Fruit fly (Drosophila melanogaster) whole organism, embryonic: ENCODE data around the gene CG3630.

ENCODE experiments used
- Atf-2 ChIP-seq: fragments of 200-800 bp; sonication (Bioruptor generic); optimal IDR thresholded peaks from 2 replicates; lab custom pipeline; 2016; ENCODE audit warnings: missing biosample characterization, missing genetic modification characterization
- Atf6 ChIP-seq: fragments of 200-800 bp; sonication (Bioruptor generic); IDR thresholded peaks from 2 replicates; pipeline ENCODE4 v1.3.6; 2022; ENCODE audit warnings: missing biosample characterization, missing genetic modification characterization
- Awh ChIP-seq: fragments of 200-800 bp; sonication (Bioruptor generic); IDR thresholded peaks from 2 replicates; pipeline ENCODE4, ENCODE4 v1.3.6; 2022; ENCODE audit warnings: missing biosample characterization, missing genetic modification characterization
- BEAF-32 ChIP-seq: fragments of 200-800 bp; sonication (Bioruptor generic); optimal IDR thresholded peaks from 3 replicates; lab custom pipeline; 2017; ENCODE audit warnings: missing biosample characterization, missing genetic modification characterization, mild to moderate bottlenecking, moderate library complexity, missing genetic modification reagents
- CG10543 ChIP-seq: fragments of 200-800 bp; sonication (Bioruptor generic); optimal IDR thresholded peaks from 3 replicates; lab custom pipeline; 2017; ENCODE audit warnings: missing biosample characterization, mild to moderate bottlenecking, missing genetic modification characterization, moderate library complexity
- CG14710 ChIP-seq: fragments of 200-800 bp; sonication (Bioruptor generic); optimal IDR thresholded peaks from 3 replicates; lab custom pipeline; 2019; ENCODE audit warnings: missing biosample characterization, mild to moderate bottlenecking, missing genetic modification characterization, moderate library complexity
- CG1647 ChIP-seq: fragments of 200-800 bp; sonication (Bioruptor generic); optimal IDR thresholded peaks from 3 replicates; lab custom pipeline; 2016; ENCODE audit warnings: missing biosample characterization, missing genetic modification characterization
- CG16863 ChIP-seq: fragments of 200-800 bp; sonication (Bioruptor generic); optimal IDR thresholded peaks from 3 replicates; lab custom pipeline; 2016; ENCODE audit warnings: missing biosample characterization, missing genetic modification characterization
- CG18599 ChIP-seq: fragments of 200-800 bp; sonication (Bioruptor generic); optimal IDR thresholded peaks from 3 replicates; lab custom pipeline; 2017; ENCODE audit warnings: missing biosample characterization, missing genetic modification characterization, mild to moderate bottlenecking, moderate library complexity, missing genetic modification reagents
- CG2129 ChIP-seq: fragments of 200-800 bp; sonication (Bioruptor generic); IDR thresholded peaks from 2 replicates; pipeline ENCODE4 v1.3.6; 2022; ENCODE audit warnings: missing biosample characterization, missing genetic modification characterization; ENCODE audit not compliant: partially characterized antibody
- CG3065 ChIP-seq: fragments of 200-800 bp; sonication (Bioruptor generic); optimal IDR thresholded peaks from 2 replicates; lab custom pipeline; 2016; ENCODE audit warnings: missing biosample characterization, missing genetic modification characterization
- CG33557 ChIP-seq: fragments of 200-800 bp; sonication (Bioruptor generic); optimal IDR thresholded peaks from 2 replicates; lab custom pipeline; 2019; ENCODE audit warnings: missing biosample characterization, mild to moderate bottlenecking, missing genetic modification characterization, moderate library complexity
- CG3726 ChIP-seq: fragments of 200-800 bp; sonication (Bioruptor generic); IDR thresholded peaks from 3 replicates; pipeline ENCODE4, ENCODE4 v1.3.6; 2022; ENCODE audit warnings: missing biosample characterization, missing genetic modification characterization
- CG4730 ChIP-seq: fragments of 200-800 bp; sonication (Bioruptor generic); IDR thresholded peaks from 2 replicates; pipeline ENCODE4 v1.3.6; 2022; ENCODE audit warnings: missing biosample characterization, missing genetic modification characterization
- CG7556 ChIP-seq: fragments of 200-800 bp; sonication (Bioruptor generic); optimal IDR thresholded peaks from 2 replicates; lab custom pipeline; 2017; ENCODE audit warnings: missing biosample characterization, mild to moderate bottlenecking, missing genetic modification characterization
- CG7786 ChIP-seq: fragments of 200-800 bp; sonication (Bioruptor generic); optimal IDR thresholded peaks from 2 replicates; lab custom pipeline; 2016; ENCODE audit warnings: missing biosample characterization, missing genetic modification characterization
- CG8765 ChIP-seq: fragments of 200-800 bp; sonication (Bioruptor generic); IDR thresholded peaks from 2 replicates; pipeline ENCODE4 v1.3.6; 2022; ENCODE audit warnings: missing biosample characterization, missing genetic modification characterization
- HHEX ChIP-seq: fragments of 200-800 bp; sonication (Bioruptor generic); optimal IDR thresholded peaks from 3 replicates; lab custom pipeline; 2017; ENCODE audit warnings: missing biosample characterization, mild to moderate bottlenecking, missing genetic modification characterization, missing genetic modification reagents
- HmgD ChIP-seq: fragments of 200-800 bp; sonication (Bioruptor generic); optimal IDR thresholded peaks from 3 replicates; lab custom pipeline; 2016; ENCODE audit warnings: missing biosample characterization, missing genetic modification characterization
- Max ChIP-seq: fragments of 200-800 bp; sonication (Bioruptor generic); optimal IDR thresholded peaks from 2 replicates; lab custom pipeline; 2016; ENCODE audit warnings: missing biosample characterization, mild to moderate bottlenecking, missing genetic modification characterization
- Neu2 ChIP-seq: fragments of 200-800 bp; sonication (Bioruptor generic); optimal IDR thresholded peaks from 3 replicates; lab custom pipeline; 2016; ENCODE audit warnings: missing biosample characterization, missing genetic modification characterization, borderline replicate concordance
- Nf-YB ChIP-seq: fragments of 200-800 bp; sonication (Bioruptor generic); optimal IDR thresholded peaks from 3 replicates; lab custom pipeline; 2019; ENCODE audit warnings: missing biosample characterization, mild to moderate bottlenecking, missing genetic modification characterization, moderate library complexity
- NfI ChIP-seq: fragments of 200-800 bp; sonication (Bioruptor generic); optimal IDR thresholded peaks from 3 replicates; lab custom pipeline; 2018; ENCODE audit warnings: missing biosample characterization, mild to moderate bottlenecking, missing genetic modification characterization, moderate library complexity
- Ptx1 ChIP-seq: fragments of 200-800 bp; sonication (Bioruptor generic); IDR thresholded peaks from 2 replicates; pipeline ENCODE4 v1.3.6; 2022; ENCODE audit warnings: missing biosample characterization, missing genetic modification characterization
- Rfx ChIP-seq: fragments of 200-800 bp; sonication (Bioruptor generic); IDR thresholded peaks from 2 replicates; pipeline ENCODE4 v1.3.6; 2022; ENCODE audit warnings: missing biosample characterization, missing genetic modification characterization
- Six4 ChIP-seq: fragments of 200-800 bp; sonication (Bioruptor generic); optimal IDR thresholded peaks from 2 replicates; lab custom pipeline; 2016; ENCODE audit warnings: missing biosample characterization, missing genetic modification characterization
- br ChIP-seq: fragments of >200 bp; optimal IDR thresholded peaks from 2 replicates; lab custom pipeline; 2017
- cas ChIP-seq: fragments of 200-800 bp; sonication (Bioruptor generic); IDR thresholded peaks from 2 replicates; pipeline ENCODE4 v1.3.6; 2022; ENCODE audit warnings: missing biosample characterization, missing genetic modification characterization
- cato ChIP-seq: fragments of 200-800 bp; sonication (Bioruptor generic); optimal IDR thresholded peaks from 2 replicates; lab custom pipeline; 2016; ENCODE audit warnings: missing biosample characterization, missing genetic modification characterization, borderline replicate concordance
- cg ChIP-seq: fragments of 200-800 bp; sonication (Bioruptor generic); optimal IDR thresholded peaks from 3 replicates; lab custom pipeline; 2019; ENCODE audit warnings: missing biosample characterization, mild to moderate bottlenecking, missing genetic modification characterization, moderate library complexity
- croc ChIP-seq: fragments of 200-800 bp; sonication (Bioruptor generic); conservative IDR thresholded peaks from 3 replicates; pipeline ENCODE4 v1.3.6; 2022; ENCODE audit warnings: missing biosample characterization, missing genetic modification characterization
- crp ChIP-seq, 2 experiments: fragments of 200-800 bp; sonication (Bioruptor generic); optimal IDR thresholded peaks; 2 replicates in 1 of 2; 3 replicates in 1 of 2; lab custom pipeline; 2017; ENCODE audit warnings: missing biosample characterization in 2 of 2, missing genetic modification characterization in 2 of 2, mild to moderate bottlenecking in 1 of 2, moderate library complexity in 1 of 2
- dmrt99B ChIP-seq: fragments of 200-800 bp; sonication (Bioruptor generic); optimal IDR thresholded peaks from 2 replicates; lab custom pipeline; 2018; ENCODE audit warnings: missing biosample characterization, mild to moderate bottlenecking, missing genetic modification characterization, moderate library complexity
- dpn ChIP-seq, 2 experiments: fragments of 200-800 bp; sonication (Bioruptor generic); optimal IDR thresholded peaks; 3 replicates each; lab custom pipeline; 2016; ENCODE audit warnings: missing biosample characterization in 2 of 2, missing genetic modification characterization in 2 of 2
- dysf ChIP-seq: fragments of 200-800 bp; sonication (Bioruptor generic); IDR thresholded peaks from 3 replicates; pipeline ENCODE4 v1.3.6; 2022; ENCODE audit warnings: missing biosample characterization, missing genetic modification characterization
- gce ChIP-seq: fragments of 200-800 bp; sonication (Bioruptor generic); IDR thresholded peaks from 3 replicates; pipeline ENCODE4 v1.3.6; 2022; ENCODE audit warnings: missing biosample characterization, missing genetic modification characterization
- gcm ChIP-seq: fragments of 200-800 bp; sonication (Bioruptor generic); optimal IDR thresholded peaks from 2 replicates; lab custom pipeline; 2019; ENCODE audit warnings: missing biosample characterization, mild to moderate bottlenecking, missing genetic modification characterization, moderate library complexity
- grn ChIP-seq: fragments of 200-800 bp; sonication (Bioruptor generic); optimal IDR thresholded peaks from 3 replicates; lab custom pipeline; 2017; ENCODE audit warnings: missing biosample characterization, missing genetic modification characterization
- ham ChIP-seq: fragments of 200-800 bp; sonication (Bioruptor generic); IDR thresholded peaks from 2 replicates; pipeline ENCODE4 v1.3.6; 2022; ENCODE audit warnings: missing biosample characterization, missing genetic modification characterization
- hb ChIP-seq: fragments of 200-800 bp; sonication (Bioruptor generic); IDR thresholded peaks from 3 replicates; pipeline ENCODE4 v1.3.6; 2022; ENCODE audit warnings: missing biosample characterization, missing genetic modification characterization; ENCODE audit not compliant: partially characterized antibody
- hth ChIP-seq: fragments of >200 bp; optimal IDR thresholded peaks from 2 replicates; lab custom pipeline; 2017; ENCODE audit warnings: inconsistent platforms
- lilli ChIP-seq: fragments of 200-800 bp; sonication (Bioruptor generic); optimal IDR thresholded peaks from 3 replicates; lab custom pipeline; 2016; ENCODE audit warnings: missing biosample characterization, missing genetic modification characterization
- mam ChIP-seq: fragments of 200-800 bp; sonication (Bioruptor generic); optimal IDR thresholded peaks from 3 replicates; lab custom pipeline; 2016; ENCODE audit warnings: missing biosample characterization, missing genetic modification characterization
- pan ChIP-seq, 4 experiments: fragments of >200 bp in 3 of 4; fragments of 200-800 bp in 1 of 4; sonication (Bioruptor generic) in 1 of 4; optimal IDR thresholded peaks in 3 of 4; IDR thresholded peaks in 1 of 4; 2 replicates each; pipeline versions ENCODE4 v1.3.6 to Lab custom; 2017 to 2022; ENCODE audit warnings: missing biosample characterization in 2 of 4, missing genetic modification characterization in 2 of 4, mixed read lengths in 1 of 4
- pfk ChIP-seq: fragments of 200-800 bp; sonication (Bioruptor generic); optimal IDR thresholded peaks from 2 replicates; lab custom pipeline; 2018; ENCODE audit warnings: missing biosample characterization, mild to moderate bottlenecking, missing genetic modification characterization, moderate library complexity
- pnt ChIP-seq: fragments of 200-800 bp; sonication (Bioruptor generic); optimal IDR thresholded peaks from 3 replicates; lab custom pipeline; 2016; ENCODE audit warnings: missing biosample characterization, missing genetic modification characterization
- psq ChIP-seq: fragments of 200-800 bp; sonication (Bioruptor generic); optimal IDR thresholded peaks from 2 replicates; lab custom pipeline; 2017; ENCODE audit warnings: missing biosample characterization, missing genetic modification characterization
- schlank ChIP-seq: fragments of 200-800 bp; sonication (Bioruptor generic); optimal IDR thresholded peaks from 2 replicates; lab custom pipeline; 2018; ENCODE audit warnings: missing biosample characterization, mild to moderate bottlenecking, missing genetic modification characterization
- ssp ChIP-seq: fragments of 200-800 bp; sonication (Bioruptor generic); IDR thresholded peaks from 2 replicates; pipeline ENCODE4 v1.3.6; 2022; ENCODE audit warnings: missing biosample characterization, missing genetic modification characterization
- usp ChIP-seq: fragments of >200 bp; optimal IDR thresholded peaks from 2 replicates; lab custom pipeline; 2017; ENCODE audit warnings: missing biosample characterization, missing genetic modification characterization
- vfl ChIP-seq: fragments of 200-800 bp; sonication (Bioruptor generic); optimal IDR thresholded peaks from 2 replicates; lab custom pipeline; 2016; ENCODE audit warnings: missing biosample characterization, missing genetic modification characterization

CG3630 gene

dm6 chrX:2208641-2209241, 46.7 kb downstream of the CG3630 start (continued):
- TF ChIP-seq CG7786 (no peak), hb (GFP tag; lab: Robert Waterston, UW) (no peak), crp (GFP tag; optimal IDR thresholded peaks at IDR 0.05; lab: Kevin White, UChicago) (no peak), CG14710 (tag; lab: Kevin White, UChicago) (no peak), usp (GFP tag; lab: Kevin White, UChicago) (no peak), gce (GFP tag; lab: Robert Waterston, UW) (no peak), cato (GFP tag; lab: Kevin White, UChicago) (no peak), dpn (GFP tag; optimal IDR thresholded peaks at IDR 0.05; lab: Kevin White, UChicago) (no peak), Ptx1 (peak; percentile 65), CG3726 (GFP tag; lab: Robert Waterston, UW) (no peak), HmgD (GFP tag; lab: Kevin White, UChicago) (no peak), CG8765 (GFP tag; lab: Robert Waterston, UW) (no peak), CG2129 (GFP tag; lab: Robert Waterston, UW) (no peak), grn (no peak), CG4730 (GFP tag; lab: Robert Waterston, UW) (no peak), CG1647 (no peak), Max (GFP tag; lab: Kevin White, UChicago) (no peak), Nf-YB (GFP tag; lab: Kevin White, UChicago) (no peak), CG10543 (peak; percentile 73), croc (no peak), CG18599 (GFP tag; lab: Kevin White, UChicago) (peak; percentile 22), Atf6 (GFP tag; lab: Robert Waterston, UW) (no peak), CG3065 (GFP tag; lab: Kevin White, UChicago) (no peak), br (no peak), Six4 (no peak), CG33557 (no peak), NfI (peak; percentile 19), Rfx (GFP tag; lab: Robert Waterston, UW) (peak; percentile 67), HHEX (GFP tag; lab: Kevin White, UChicago) (no peak), ssp (GFP tag; lab: Robert Waterston, UW) (peak; percentile 35; the same call in 1 of the 2 replicates), schlank (tag; lab: Kevin White, UChicago) (no peak), lilli (GFP tag; lab: Kevin White, UChicago) (peak; percentile 13), pnt (GFP tag; lab: Kevin White, UChicago) (no peak), CG7556 (GFP tag; lab: Kevin White, UChicago) (no peak), vfl (GFP tag; lab: Kevin White, UChicago) (no peak), Awh (GFP tag; lab: Robert Waterston, UW) (no peak), pfk (GFP tag; lab: Kevin White, UChicago) (no peak), cas (GFP tag; lab: Robert Waterston, UW) (no peak), BEAF-32 (GFP tag; lab: Kevin White, UChicago) (no peak), hth (no peak), pan (optimal IDR thresholded peaks at IDR 0.05; lab: Kevin White, UChicago) (no peak), pan (GFP tag; optimal IDR thresholded peaks at IDR 0.05 in 1 of 2, IDR thresholded peaks at IDR 0.05 in 1 of 2) (peak in 1 of 2 experiments; percentile 11), CG16863 (no peak), psq (GFP tag; lab: Kevin White, UChicago) (no peak), dmrt99B (tag; lab: Kevin White, UChicago) (peak; percentile 48), mam (GFP tag; lab: Kevin White, UChicago) (peak; percentile 17), ham (GFP tag; lab: Robert Waterston, UW) (no peak), gcm (GFP tag; lab: Kevin White, UChicago) (no peak), dysf (peak; percentile 63; the same call in 2 of the 3 replicates), cg (GFP tag; lab: Kevin White, UChicago) (no peak), Neu2 (GFP tag; lab: Kevin White, UChicago) (no peak), Atf-2 (GFP tag; lab: Kevin White, UChicago) (no peak)
